Worm (Caenorhabditis elegans) whole organism, L3 larva: ENCODE results near the gene oac-57.

Experiments used
- ceh-28 ChIP-seq: fragments of 150-350 bp; optimal IDR thresholded peaks from 2 replicates; lab custom pipeline; 2014; ENCODE audit warnings: missing biosample characterization, missing genetic modification reagents, missing genetic modification characterization
- ceh-82 ChIP-seq: fragments of 150-350 bp; optimal IDR thresholded peaks from 2 replicates; lab custom pipeline; 2014; ENCODE audit warnings: missing biosample characterization, missing genetic modification characterization
- elt-1 ChIP-seq: fragments of 150-350 bp; optimal IDR thresholded peaks from 2 replicates; lab custom pipeline; 2014; ENCODE audit warnings: missing biosample characterization, missing genetic modification characterization
- elt-3 ChIP-seq, 3 experiments: fragments of 150-350 bp in 1 of 3; sonication (generic microtip) in 2 of 3; optimal IDR thresholded peaks; 2 replicates in 2 of 3; 4 replicates in 1 of 3; lab custom pipeline; 2014 to 2017; ENCODE audit warnings: missing biosample characterization in 3 of 3, missing genetic modification characterization in 3 of 3
- fkh-10 ChIP-seq: sonication (generic microtip); optimal IDR thresholded peaks from 2 replicates; lab custom pipeline; 2017; ENCODE audit warnings: missing biosample characterization, missing genetic modification reagents, missing genetic modification characterization
- lin-15B ChIP-seq: fragments of 150-350 bp; optimal IDR thresholded peaks from 2 replicates; lab custom pipeline; 2014; ENCODE audit warnings: missing biosample characterization, missing genetic modification characterization
- mdl-1 ChIP-seq: fragments of 150-350 bp; optimal IDR thresholded peaks from 2 replicates; lab custom pipeline; 2014; ENCODE audit warnings: missing biosample characterization, missing genetic modification characterization
- nhr-76 ChIP-seq: fragments of 150-350 bp; sonication (generic microtip); optimal IDR thresholded peaks from 5 replicates; lab custom pipeline; 2014; ENCODE audit warnings: missing biosample characterization, missing genetic modification characterization
- unc-62 ChIP-seq: fragments of 150-350 bp; sonication (generic microtip); optimal IDR thresholded peaks from 4 replicates; lab custom pipeline; 2014; ENCODE audit warnings: missing biosample characterization, missing genetic modification reagents, missing genetic modification characterization
- zag-1 ChIP-seq: fragments of 150-350 bp; optimal IDR thresholded peaks from 2 replicates; lab custom pipeline; 2014; ENCODE audit warnings: missing biosample characterization, missing genetic modification characterization
- ztf-11 ChIP-seq: fragments of 150-350 bp; optimal IDR thresholded peaks from 2 replicates; lab custom pipeline; 2014; ENCODE audit warnings: missing biosample characterization, missing genetic modification characterization

DNA sequence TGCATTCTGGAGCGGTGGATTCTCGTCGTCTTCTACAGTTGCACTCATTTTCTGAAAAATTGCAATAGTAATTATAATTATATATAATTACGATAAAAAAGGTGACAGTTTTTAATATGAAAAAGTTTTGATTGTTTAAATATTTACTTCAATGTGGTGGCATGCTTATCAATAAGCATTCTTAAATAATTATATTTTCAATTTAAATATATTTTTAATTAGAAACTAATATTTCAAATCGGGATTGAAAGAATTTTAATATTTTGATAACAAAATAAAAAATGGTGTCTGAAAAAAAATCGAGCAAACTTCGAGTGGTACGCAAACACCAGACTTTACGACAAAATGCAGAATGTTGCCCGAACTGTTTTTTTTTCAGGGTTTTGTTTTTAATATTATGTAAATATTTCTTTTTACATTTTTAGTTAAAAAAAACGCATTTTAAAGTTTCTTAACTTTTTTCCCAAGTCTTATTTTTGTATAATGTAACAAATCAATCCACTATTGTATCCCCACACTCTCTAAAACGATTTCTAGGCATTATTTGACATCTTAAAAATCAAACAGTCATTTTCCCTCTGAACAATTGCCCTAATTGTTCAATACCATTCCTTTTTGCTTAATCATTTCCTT is 25.3 kb downstream of the oac-57 start, which contains the start of the genes C42C1.12 and C42C1.19:
- TF ChIP-seq elt-1 (tag; lab: Kevin White, UChicago) (no peak), fkh-10 (GFP tag; lab: Kevin White, UChicago) (no peak), ceh-82 (no peak), lin-15B (tag; lab: Kevin White, UChicago) (peak; percentile 33), ztf-11 (tag; lab: Kevin White, UChicago) (no peak), mdl-1 (tag; lab: Kevin White, UChicago) (no peak), elt-3 (tag; optimal IDR thresholded peaks at IDR 0.05; lab: Kevin White, UChicago) (no peak), unc-62 (GFP tag; lab: Kevin White, UChicago) (no peak), ceh-28 (tag; lab: Kevin White, UChicago) (no peak), zag-1 (tag; lab: Kevin White, UChicago) (no peak), nhr-76 (no peak)
